Worm (Caenorhabditis elegans) whole organism, L4 larva: ENCODE results near the gene srxa-11.

Source experiments
- ceh-20 ChIP-seq: fragments of 200-800 bp; sonication (Bioruptor generic); IDR thresholded peaks from 2 replicates; pipeline ENCODE4 v1.3.6; 2022; ENCODE audit warnings: missing genetic modification reagents, missing genetic modification characterization, missing compliant biosample characterization
- dmd-9 ChIP-seq: fragments of 200-800 bp; sonication (Bioruptor generic); IDR thresholded peaks from 2 replicates; pipeline ENCODE4 v1.3.6; 2022; ENCODE audit warnings: missing genetic modification reagents, missing genetic modification characterization, missing compliant biosample characterization
- dpl-1 ChIP-seq: fragments of 150-350 bp; optimal IDR thresholded peaks from 2 replicates; lab custom pipeline; 2014; ENCODE audit warnings: missing biosample characterization, missing genetic modification reagents, missing genetic modification characterization
- hlh-11 ChIP-seq: fragments of 200-800 bp; sonication (Bioruptor generic); optimal IDR thresholded peaks from 2 replicates; lab custom pipeline; 2018; ENCODE audit warnings: mild to moderate bottlenecking, missing genetic modification characterization, missing compliant biosample characterization
- mdl-1 ChIP-seq, 2 experiments: fragments of 150-350 bp in 1 of 2; sonication (generic microtip) in 1 of 2; optimal IDR thresholded peaks; 2 replicates each; lab custom pipeline; 2014 to 2017; ENCODE audit warnings: missing biosample characterization in 2 of 2, missing genetic modification characterization in 2 of 2

ce11 chrV:13902495-13902894 lies 21.5 kb upstream of the srxa-11 start, which contains the start of gene C06B3.1:
- no peak for TF ChIP-seq hlh-11 (tag; lab: Kevin White, UChicago)
- no peak for TF ChIP-seq dpl-1 (GFP tag; lab: Kevin White, UChicago)
- no peak for TF ChIP-seq ceh-20
- TF ChIP-seq dmd-9 (GFP tag; lab: Robert Waterston, UW) = no peak
- no peak for TF ChIP-seq mdl-1 (tag; optimal IDR thresholded peaks at IDR 0.05; lab: Kevin White, UChicago)
